Fruit fly (Drosophila melanogaster): ENCODE data around the gene Ca-alpha1T.

The Ca-alpha1T gene

dm6 chrX:6059135-6059824 lies 133.0 kb downstream of the Ca-alpha1T start (continued):
- TF ChIP-seq svp (GFP tag), result peak; percentile 91
- peak; percentile 74 for TF ChIP-seq Lpt (GFP tag; optimal IDR thresholded peaks at IDR 0.05)
- TF ChIP-seq CG8119 (GFP tag; IDR thresholded peaks at IDR 0.05), result peak; percentile 83
- peak; percentile 82 for TF ChIP-seq OdsH (GFP tag; optimal IDR thresholded peaks at IDR 0.05)
- TF ChIP-seq CG16779 (tag; optimal IDR thresholded peaks at IDR 0.05), result peak; percentile 47
- peak; percentile 79 for TF ChIP-seq CG6854 (GFP tag; optimal IDR thresholded peaks at IDR 0.05)
- TF ChIP-seq Eip93F (GFP tag; optimal IDR thresholded peaks at IDR 0.05), result peak; percentile 50
- peak in 1 of 2 experiments; percentile 40 for TF ChIP-seq salr (GFP tag; optimal IDR thresholded peaks at IDR 0.05)
- TF ChIP-seq CG8319 (GFP tag; optimal IDR thresholded peaks at IDR 0.05), result peak; percentile 86
